Fruit fly (Drosophila melanogaster): ENCODE measurements around the gene CG5112.
A peak's percentile ranks its signal among the peaks of the same experiment; 100 is the strongest.

DNA sequence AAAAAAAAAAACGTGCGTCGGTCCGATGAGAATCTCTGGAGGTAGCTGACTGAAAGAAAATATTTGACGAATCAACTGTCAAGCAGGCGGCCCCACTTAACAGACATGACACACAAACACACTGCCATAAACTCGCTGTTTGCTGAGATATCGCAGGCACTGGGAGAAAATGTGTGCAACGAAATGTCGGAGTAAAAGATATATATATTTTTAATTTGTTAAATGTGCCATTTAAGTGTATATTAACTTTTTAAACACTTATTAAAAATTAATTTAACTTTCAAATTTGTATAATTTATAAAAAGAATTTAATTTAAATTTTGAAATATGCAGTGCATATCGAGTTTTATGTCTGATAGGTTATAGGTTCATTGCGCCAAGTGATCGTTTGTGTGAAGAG lies 2.1 kb upstream of the CG5112 start:
- TF ChIP-seq kay (GFP tag; ENCODE audit: borderline replicate concordance): no peak
- TF ChIP-seq CG7101 (tag; optimal IDR thresholded peaks at IDR 0.05): peak; percentile 49
- TF ChIP-seq Clk (GFP tag; optimal IDR thresholded peaks at IDR 0.05): no peak
- no peak for TF ChIP-seq tj (GFP tag; optimal IDR thresholded peaks at IDR 0.05)
- TF ChIP-seq CG1620 (GFP tag; optimal IDR thresholded peaks at IDR 0.05): no peak
- TF ChIP-seq Hr96 (GFP tag; optimal IDR thresholded peaks at IDR 0.05): no peak
- peak; percentile 41 for TF ChIP-seq CG12768 (GFP tag; optimal IDR thresholded peaks at IDR 0.05)
- peak; percentile 62 for TF ChIP-seq cic (GFP tag; optimal IDR thresholded peaks at IDR 0.05)
- peak; percentile 67 for TF ChIP-seq CG33017 (tag; optimal IDR thresholded peaks at IDR 0.05)
- no peak for TF ChIP-seq pad (GFP tag; optimal IDR thresholded peaks at IDR 0.05)
- peak; percentile 59 for TF ChIP-seq CG14711 (tag; optimal IDR thresholded peaks at IDR 0.05)
